Fruit fly (Drosophila melanogaster) whole organism, embryonic: ENCODE data around the gene CG15498.

Experiments used
- Ada2b ChIP-seq: fragments of 200-800 bp; sonication (Bioruptor generic); IDR thresholded peaks from 2 replicates; pipeline ENCODE4 v1.3.6; 2022; ENCODE audit warnings: missing biosample characterization, missing genetic modification characterization
- BtbVII ChIP-seq: fragments of 200-800 bp; sonication (Bioruptor generic); optimal IDR thresholded peaks from 3 replicates; lab custom pipeline; 2017; ENCODE audit warnings: missing biosample characterization, mild to moderate bottlenecking, missing genetic modification characterization
- CG12769 ChIP-seq: fragments of 200-800 bp; sonication (Bioruptor generic); optimal IDR thresholded peaks from 2 replicates; lab custom pipeline; 2019; ENCODE audit warnings: missing biosample characterization, mild to moderate bottlenecking, missing genetic modification characterization, moderate library complexity
- CG12942 ChIP-seq: fragments of 200-800 bp; sonication (Bioruptor generic); optimal IDR thresholded peaks from 3 replicates; lab custom pipeline; 2016; ENCODE audit warnings: missing biosample characterization, missing genetic modification characterization
- CG14014 ChIP-seq: fragments of 200-800 bp; sonication (Bioruptor generic); IDR thresholded peaks from 2 replicates; pipeline ENCODE4 v1.3.6; 2022; ENCODE audit warnings: missing biosample characterization, missing genetic modification characterization
- CG14965 ChIP-seq: fragments of 200-800 bp; sonication (Bioruptor generic); optimal IDR thresholded peaks from 2 replicates; lab custom pipeline; 2016; ENCODE audit warnings: missing biosample characterization, missing genetic modification characterization, borderline replicate concordance
- CG1647 ChIP-seq: fragments of 200-800 bp; sonication (Bioruptor generic); optimal IDR thresholded peaks from 3 replicates; lab custom pipeline; 2016; ENCODE audit warnings: missing biosample characterization, missing genetic modification characterization
- CG18011 ChIP-seq: fragments of 200-800 bp; sonication (Bioruptor generic); optimal IDR thresholded peaks from 2 replicates; lab custom pipeline; 2017; ENCODE audit warnings: missing biosample characterization, missing genetic modification characterization, mild to moderate bottlenecking, moderate library complexity, missing genotype
- CG2202 ChIP-seq: fragments of 200-800 bp; sonication (Bioruptor generic); optimal IDR thresholded peaks from 2 replicates; lab custom pipeline; 2018; ENCODE audit warnings: missing biosample characterization, mild to moderate bottlenecking, missing genetic modification characterization
- CG2712 ChIP-seq: fragments of 200-800 bp; optimal IDR thresholded peaks from 3 replicates; lab custom pipeline; 2019; ENCODE audit warnings: missing biosample characterization, mild to moderate bottlenecking, missing genetic modification characterization, moderate library complexity
- CG30431 ChIP-seq: fragments of 200-800 bp; sonication (Bioruptor generic); optimal IDR thresholded peaks from 2 replicates; lab custom pipeline; 2017; ENCODE audit warnings: missing biosample characterization, missing genetic modification characterization
- CG3163 ChIP-seq: fragments of 200-800 bp; sonication (Bioruptor generic); optimal IDR thresholded peaks from 3 replicates; lab custom pipeline; 2016; ENCODE audit warnings: missing biosample characterization, missing genetic modification characterization
- CG34376 ChIP-seq: fragments of 200-800 bp; sonication (Bioruptor generic); optimal IDR thresholded peaks from 2 replicates; lab custom pipeline; 2018; ENCODE audit warnings: missing biosample characterization, mild to moderate bottlenecking, missing genetic modification characterization
- CG3995 ChIP-seq: fragments of 200-800 bp; sonication (Bioruptor generic); optimal IDR thresholded peaks from 3 replicates; lab custom pipeline; 2016; ENCODE audit warnings: missing biosample characterization, missing genetic modification characterization
- CG6765 ChIP-seq: fragments of 200-800 bp; sonication (Bioruptor generic); optimal IDR thresholded peaks from 3 replicates; lab custom pipeline; 2017; ENCODE audit warnings: missing biosample characterization, mild to moderate bottlenecking, missing genetic modification characterization
- CG6791 ChIP-seq: fragments of 200-800 bp; sonication (Bioruptor generic); IDR thresholded peaks from 3 replicates; pipeline ENCODE4 v1.3.6; 2022; ENCODE audit warnings: missing biosample characterization, missing genetic modification characterization; ENCODE audit not compliant: partially characterized antibody
- CG7357 ChIP-seq: fragments of 200-800 bp; sonication (Bioruptor generic); IDR thresholded peaks from 3 replicates; pipeline ENCODE4 v1.3.6; 2022; ENCODE audit warnings: missing biosample characterization, missing genetic modification characterization
- CG8924 ChIP-seq: fragments of 200-800 bp; optimal IDR thresholded peaks from 3 replicates; lab custom pipeline; 2019; ENCODE audit warnings: missing biosample characterization, mild to moderate bottlenecking, missing genetic modification characterization, moderate library complexity
- CG9609 ChIP-seq: fragments of 200-800 bp; sonication (Bioruptor generic); optimal IDR thresholded peaks from 3 replicates; lab custom pipeline; 2016; ENCODE audit warnings: missing biosample characterization, missing genetic modification characterization
- Doc2 ChIP-seq: fragments of 200-800 bp; sonication (Bioruptor generic); IDR thresholded peaks from 2 replicates; pipeline ENCODE4 v1.3.6; 2022; ENCODE audit warnings: missing biosample characterization, missing genetic modification characterization
- Drgx ChIP-seq: fragments of 200-800 bp; sonication (Bioruptor generic); IDR thresholded peaks from 2 replicates; pipeline ENCODE4 v1.3.6; 2022; ENCODE audit warnings: missing biosample characterization, missing genetic modification characterization
- GATAe ChIP-seq: fragments of 200-800 bp; sonication (Bioruptor generic); conservative IDR thresholded peaks from 2 replicates; pipeline ENCODE4 v1.3.6; 2022; ENCODE audit warnings: missing biosample characterization, missing genetic modification characterization
- MESR4 ChIP-seq: fragments of 200-800 bp; sonication (Bioruptor generic); optimal IDR thresholded peaks from 2 replicates; lab custom pipeline; 2018; ENCODE audit warnings: missing biosample characterization, mild to moderate bottlenecking, missing genetic modification characterization, moderate library complexity
- Mad ChIP-seq: fragments of 200-800 bp; sonication (Bioruptor generic); optimal IDR thresholded peaks from 2 replicates; lab custom pipeline; 2016; ENCODE audit warnings: missing biosample characterization, missing genetic modification characterization
- Med ChIP-seq: fragments of 200-800 bp; sonication (Bioruptor generic); peaks from one replicate; lab custom pipeline; 2016; ENCODE audit warnings: missing biosample characterization, missing genetic modification characterization, mild to moderate bottlenecking, inconsistent platforms, moderate library complexity
- Mes4 ChIP-seq: fragments of 200-800 bp; sonication (Bioruptor generic); optimal IDR thresholded peaks from 2 replicates; lab custom pipeline; 2016; ENCODE audit warnings: missing biosample characterization, missing genetic modification characterization
- Pdp1 ChIP-seq, 2 experiments: fragments of 200-800 bp; sonication (Bioruptor generic); optimal IDR thresholded peaks; 3 replicates each; lab custom pipeline; 2016; ENCODE audit warnings: missing biosample characterization in 2 of 2, missing genetic modification characterization in 2 of 2, mild to moderate bottlenecking in 1 of 2, moderate library complexity in 1 of 2
- Ravus ChIP-seq: fragments of 200-800 bp; sonication (Bioruptor generic); IDR thresholded peaks from 2 replicates; pipeline ENCODE4 v1.3.6; 2022; ENCODE audit warnings: missing biosample characterization, missing genetic modification characterization
- ab ChIP-seq: fragments of 200-800 bp; sonication (Bioruptor generic); optimal IDR thresholded peaks from 2 replicates; lab custom pipeline; 2016; ENCODE audit warnings: missing biosample characterization, missing genetic modification characterization
- amos ChIP-seq: fragments of 200-800 bp; sonication (Bioruptor generic); IDR thresholded peaks from 2 replicates; pipeline ENCODE4 v1.3.6; 2022; ENCODE audit warnings: missing biosample characterization, missing genetic modification characterization; ENCODE audit not compliant: partially characterized antibody
- ap ChIP-seq: fragments of 200-800 bp; sonication (Bioruptor generic); IDR thresholded peaks from 2 replicates; pipeline ENCODE4 v1.3.6; 2022; ENCODE audit warnings: missing biosample characterization, missing genetic modification characterization
- ash1 ChIP-seq: fragments of 200-800 bp; sonication (Bioruptor generic); optimal IDR thresholded peaks from 2 replicates; lab custom pipeline; 2018; ENCODE audit warnings: missing biosample characterization, mild to moderate bottlenecking, missing genetic modification characterization
- croc ChIP-seq: fragments of 200-800 bp; sonication (Bioruptor generic); conservative IDR thresholded peaks from 3 replicates; pipeline ENCODE4 v1.3.6; 2022; ENCODE audit warnings: missing biosample characterization, missing genetic modification characterization
- crol ChIP-seq: fragments of 200-800 bp; sonication (Bioruptor generic); IDR thresholded peaks from 2 replicates; pipeline ENCODE4 v1.3.6; 2022; ENCODE audit warnings: missing biosample characterization, missing genetic modification characterization
- en ChIP-seq: fragments of 200-800 bp; sonication (Bioruptor generic); optimal IDR thresholded peaks from 2 replicates; lab custom pipeline; 2016; ENCODE audit warnings: missing biosample characterization, missing genetic modification characterization
- exex ChIP-seq: fragments of 200-800 bp; sonication (Bioruptor generic); optimal IDR thresholded peaks from 4 replicates; lab custom pipeline; 2018; ENCODE audit warnings: missing biosample characterization, mild to moderate bottlenecking, missing genetic modification characterization, moderate library complexity
- fd3F ChIP-seq: fragments of 200-800 bp; sonication (Bioruptor generic); optimal IDR thresholded peaks from 2 replicates; lab custom pipeline; 2018; ENCODE audit warnings: missing biosample characterization, mild to moderate bottlenecking, missing genetic modification characterization, moderate library complexity
- fd64A ChIP-seq: fragments of 200-800 bp; sonication (Bioruptor generic); optimal IDR thresholded peaks from 3 replicates; lab custom pipeline; 2018; ENCODE audit warnings: missing biosample characterization, mild to moderate bottlenecking, missing genetic modification characterization
- fu2 ChIP-seq: fragments of 200-800 bp; sonication (Bioruptor generic); optimal IDR thresholded peaks from 2 replicates; lab custom pipeline; 2016; ENCODE audit warnings: missing biosample characterization, missing genetic modification characterization
- gfzf ChIP-seq: fragments of 200-800 bp; sonication (Bioruptor generic); optimal IDR thresholded peaks from 2 replicates; lab custom pipeline; 2016; ENCODE audit warnings: missing biosample characterization, mild to moderate bottlenecking, missing genetic modification characterization, moderate library complexity
- nau ChIP-seq: fragments of 200-800 bp; sonication (Bioruptor generic); optimal IDR thresholded peaks from 3 replicates; lab custom pipeline; 2017; ENCODE audit warnings: missing biosample characterization, mild to moderate bottlenecking, missing genetic modification characterization, missing genetic modification reagents
- nerfin-1 ChIP-seq: fragments of 200-800 bp; sonication (Bioruptor generic); optimal IDR thresholded peaks from 3 replicates; lab custom pipeline; 2019; ENCODE audit warnings: missing biosample characterization, mild to moderate bottlenecking, missing genetic modification characterization, moderate library complexity
- oc ChIP-seq: fragments of 200-800 bp; sonication (Bioruptor generic); optimal IDR thresholded peaks from 2 replicates; lab custom pipeline; 2018; ENCODE audit warnings: missing biosample characterization, mild to moderate bottlenecking, missing genetic modification characterization, moderate library complexity
- org-1 ChIP-seq: fragments of 200-800 bp; sonication (Bioruptor generic); optimal IDR thresholded peaks from 2 replicates; lab custom pipeline; 2017; ENCODE audit warnings: missing biosample characterization, missing genetic modification characterization
- row ChIP-seq: fragments of 200-800 bp; sonication (Bioruptor generic); IDR thresholded peaks from 3 replicates; pipeline ENCODE4 v1.3.6; 2022; ENCODE audit warnings: missing biosample characterization, missing genetic modification characterization
- schlank ChIP-seq: fragments of 200-800 bp; sonication (Bioruptor generic); optimal IDR thresholded peaks from 2 replicates; lab custom pipeline; 2018; ENCODE audit warnings: missing biosample characterization, mild to moderate bottlenecking, missing genetic modification characterization
- slbo ChIP-seq: fragments of 200-800 bp; sonication (Bioruptor generic); IDR thresholded peaks from 2 replicates; pipeline ENCODE4 v1.3.6; 2022; ENCODE audit warnings: missing biosample characterization, missing genetic modification characterization
- sqz ChIP-seq: fragments of 200-800 bp; sonication (Bioruptor generic); optimal IDR thresholded peaks from 3 replicates; lab custom pipeline; 2018; ENCODE audit warnings: missing biosample characterization, mild to moderate bottlenecking, missing genetic modification characterization
- sr ChIP-seq: fragments of 200-800 bp; sonication (Bioruptor generic); IDR thresholded peaks from 3 replicates; pipeline ENCODE4 v1.3.6; 2022; ENCODE audit warnings: missing biosample characterization, missing genetic modification characterization
- stc ChIP-seq: fragments of 200-800 bp; sonication (Bioruptor generic); IDR thresholded peaks from 2 replicates; pipeline ENCODE4 v1.3.6; 2022; ENCODE audit warnings: missing biosample characterization, missing genetic modification characterization
- tx ChIP-seq: fragments of 200-800 bp; sonication (Bioruptor generic); optimal IDR thresholded peaks from 2 replicates; lab custom pipeline; 2016; ENCODE audit warnings: missing biosample characterization, missing genetic modification characterization

CG15498 gene

DNA sequence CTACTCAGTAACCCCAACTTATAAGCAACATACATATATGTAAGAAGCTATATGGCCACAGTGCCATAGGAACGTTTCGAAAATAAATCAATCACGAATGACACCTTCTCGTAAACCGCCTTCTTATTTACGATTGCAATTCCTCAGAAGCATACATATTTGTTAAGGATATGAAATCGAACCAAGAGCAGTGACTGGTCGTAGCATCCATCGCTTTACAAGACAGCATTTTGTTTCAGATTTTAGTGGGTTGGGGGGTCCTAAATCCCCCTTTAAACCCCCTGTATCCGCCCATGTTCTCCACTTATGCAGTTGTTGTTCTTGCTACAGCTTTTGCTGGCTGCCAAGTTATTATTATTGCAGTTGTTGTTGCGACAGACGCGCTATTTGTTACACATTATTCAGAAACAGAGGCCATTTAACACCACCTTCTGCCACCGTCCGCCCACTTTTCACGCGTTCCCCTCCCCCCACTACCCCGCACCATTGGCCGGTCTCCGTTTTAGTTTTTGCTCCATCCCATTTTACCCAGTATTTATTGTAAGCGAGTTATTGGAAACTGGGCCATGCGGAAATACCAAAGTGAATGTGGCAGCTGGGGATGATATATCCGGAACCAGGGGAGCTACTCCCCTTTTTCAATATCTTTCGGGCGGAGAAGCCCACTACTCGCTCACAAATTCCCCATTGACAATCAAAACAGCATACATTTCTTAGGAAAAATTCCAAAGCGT lies 33.2 kb upstream of the CG15498 start:
- peak; percentile 83 for TF ChIP-seq crol (GFP tag; lab: Robert Waterston, UW)
- no peak for TF ChIP-seq stc
- TF ChIP-seq Med: peak; percentile 54
- TF ChIP-seq schlank (tag; lab: Kevin White, UChicago): no peak
- TF ChIP-seq slbo: no peak
- no peak for TF ChIP-seq croc
- peak; percentile 89 for TF ChIP-seq sr
- no peak for TF ChIP-seq CG2202 (tag; lab: Kevin White, UChicago)
- no peak for TF ChIP-seq CG1647 (GFP tag; lab: Kevin White, UChicago)
- TF ChIP-seq org-1: no peak
- TF ChIP-seq CG14014: no peak
- no peak for TF ChIP-seq ash1 (GFP tag; lab: Kevin White, UChicago)
- TF ChIP-seq CG7357 (GFP tag; lab: Robert Waterston, UW): no peak
- no peak for TF ChIP-seq CG34376 (GFP tag; lab: Kevin White, UChicago)
- TF ChIP-seq fd64A (GFP tag; lab: Kevin White, UChicago): no peak
- TF ChIP-seq CG2712: no peak
- TF ChIP-seq Drgx (GFP tag; lab: Robert Waterston, UW): 0 out of 2 replicates have a peak, but pooled peaks have one; percentile 54
- peak; percentile 23 for TF ChIP-seq nau (GFP tag; lab: Kevin White, UChicago)
- TF ChIP-seq Mad (GFP tag; lab: Kevin White, UChicago): no peak
- TF ChIP-seq CG14965 (GFP tag; lab: Kevin White, UChicago): no peak
- no peak for TF ChIP-seq CG12942 (GFP tag; lab: Kevin White, UChicago)
- no peak for TF ChIP-seq sqz (GFP tag; lab: Kevin White, UChicago)
- TF ChIP-seq ap: no peak
- no peak for TF ChIP-seq Ada2b (GFP tag; lab: Robert Waterston, UW)
- no peak for TF ChIP-seq CG30431 (GFP tag; lab: Kevin White, UChicago)
- TF ChIP-seq CG6765: no peak
- TF ChIP-seq Doc2: no peak
- peak; percentile 54 for TF ChIP-seq CG12769 (tag; lab: Kevin White, UChicago)
- no peak for TF ChIP-seq Mes4 (GFP tag; lab: Kevin White, UChicago)

DNA sequence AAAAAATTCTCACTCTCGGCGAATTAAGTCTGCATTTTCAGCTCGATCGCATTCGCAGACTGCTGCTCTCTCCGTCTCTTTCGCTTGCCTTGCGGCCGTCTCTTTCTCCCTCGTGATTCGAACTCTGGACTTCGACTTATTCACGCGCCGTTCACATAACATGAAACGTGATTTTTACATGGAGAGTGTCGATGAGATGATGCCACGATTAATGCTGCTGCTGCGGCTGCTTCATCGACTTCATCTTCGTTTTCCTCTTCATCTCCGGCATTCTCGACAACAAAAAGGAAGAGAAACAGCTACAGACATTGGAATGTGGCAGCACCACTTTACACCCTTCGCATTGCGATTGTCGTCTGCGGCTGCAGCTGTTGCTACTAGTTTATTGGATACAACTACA lies 30.7 kb upstream of the CG15498 start:
- peak; percentile 17 for TF ChIP-seq nau (GFP tag; lab: Kevin White, UChicago)
- no peak for TF ChIP-seq fd3F (GFP tag; lab: Kevin White, UChicago)
- TF ChIP-seq CG6791 (GFP tag; lab: Robert Waterston, UW): no peak
- peak; percentile 31 for TF ChIP-seq CG3995
- peak in 1 of 2 experiments; percentile 54 for TF ChIP-seq Pdp1 (GFP tag; optimal IDR thresholded peaks at IDR 0.05; lab: Kevin White, UChicago)
- peak; percentile 53 for TF ChIP-seq Med
- TF ChIP-seq ab (GFP tag; lab: Kevin White, UChicago): no peak
- no peak for TF ChIP-seq MESR4 (GFP tag; lab: Kevin White, UChicago)
- TF ChIP-seq Ravus (GFP tag; lab: Robert Waterston, UW): no peak
- TF ChIP-seq tx (GFP tag; lab: Kevin White, UChicago): no peak
- TF ChIP-seq exex: no peak
- peak; percentile 1 for TF ChIP-seq oc (tag; lab: Kevin White, UChicago)
- TF ChIP-seq nerfin-1 (tag; lab: Kevin White, UChicago): peak; percentile 67
- TF ChIP-seq amos: no peak
- peak; percentile 2 for TF ChIP-seq CG8924 (tag; lab: Kevin White, UChicago)
- no peak for TF ChIP-seq en (GFP tag; lab: Kevin White, UChicago)
- TF ChIP-seq BtbVII: no peak
- no peak for TF ChIP-seq GATAe (GFP tag; lab: Robert Waterston, UW)
- TF ChIP-seq CG3163 (GFP tag; lab: Kevin White, UChicago): no peak
- no peak for TF ChIP-seq row (GFP tag; lab: Robert Waterston, UW)
- TF ChIP-seq gfzf (GFP tag; lab: Kevin White, UChicago): no peak
- no peak for TF ChIP-seq CG9609 (GFP tag; lab: Kevin White, UChicago)
- no peak for TF ChIP-seq fu2 (GFP tag; lab: Kevin White, UChicago)
- no peak for TF ChIP-seq CG18011
